Fruit fly (Drosophila melanogaster) whole organism, embryonic: ENCODE measurements around the gene CG34136.

Source experiments
- Antp ChIP-seq: fragments of 200-800 bp; sonication (Bioruptor generic); optimal IDR thresholded peaks from 3 replicates; lab custom pipeline; 2016; ENCODE audit warnings: missing biosample characterization, missing genetic modification characterization
- Atf3 ChIP-seq: fragments of 200-800 bp; sonication (Bioruptor generic); optimal IDR thresholded peaks from 3 replicates; lab custom pipeline; 2016; ENCODE audit warnings: missing biosample characterization, missing genetic modification characterization
- CG10209 ChIP-seq: fragments of 200-800 bp; sonication (Bioruptor generic); optimal IDR thresholded peaks from 3 replicates; lab custom pipeline; 2017; ENCODE audit warnings: missing biosample characterization, mild to moderate bottlenecking, missing genetic modification characterization, missing genetic modification reagents
- CG10565 ChIP-seq: fragments of 200-800 bp; sonication (Bioruptor generic); optimal IDR thresholded peaks from 3 replicates; lab custom pipeline; 2016; ENCODE audit warnings: missing biosample characterization, mild to moderate bottlenecking, missing genetic modification characterization
- CG10979 ChIP-seq: fragments of 200-800 bp; sonication (Bioruptor generic); optimal IDR thresholded peaks from 2 replicates; lab custom pipeline; 2018; ENCODE audit warnings: missing biosample characterization, mild to moderate bottlenecking, missing genetic modification characterization, moderate library complexity
- CG15073 ChIP-seq: fragments of 200-800 bp; sonication (Bioruptor generic); optimal IDR thresholded peaks from 2 replicates; lab custom pipeline; 2016; ENCODE audit warnings: missing biosample characterization, missing genetic modification characterization
- CG15601 ChIP-seq: fragments of 200-800 bp; sonication (Bioruptor generic); optimal IDR thresholded peaks from 3 replicates; lab custom pipeline; 2019; ENCODE audit warnings: missing biosample characterization, mild to moderate bottlenecking, missing genetic modification characterization, moderate library complexity
- CG2116 ChIP-seq: fragments of 200-800 bp; sonication (Bioruptor generic); optimal IDR thresholded peaks from 3 replicates; lab custom pipeline; 2018; ENCODE audit warnings: missing biosample characterization, mild to moderate bottlenecking, missing genetic modification characterization
- CG30403 ChIP-seq: fragments of 200-800 bp; sonication (Bioruptor generic); optimal IDR thresholded peaks from 3 replicates; lab custom pipeline; 2016; ENCODE audit warnings: missing biosample characterization, missing genetic modification characterization
- CG31388 ChIP-seq: fragments of 200-800 bp; sonication (Bioruptor generic); optimal IDR thresholded peaks from 2 replicates; lab custom pipeline; 2016; ENCODE audit warnings: missing biosample characterization, missing genetic modification characterization
- CG33557 ChIP-seq: fragments of 200-800 bp; sonication (Bioruptor generic); optimal IDR thresholded peaks from 2 replicates; lab custom pipeline; 2019; ENCODE audit warnings: missing biosample characterization, mild to moderate bottlenecking, missing genetic modification characterization, moderate library complexity
- CG6813 ChIP-seq: fragments of 200-800 bp; sonication (Bioruptor generic); optimal IDR thresholded peaks from 2 replicates; lab custom pipeline; 2017; ENCODE audit warnings: missing biosample characterization, missing genetic modification characterization, mild to moderate bottlenecking, moderate library complexity, missing genetic modification reagents
- CG7271 ChIP-seq: fragments of 200-800 bp; sonication (Bioruptor generic); optimal IDR thresholded peaks from 2 replicates; lab custom pipeline; 2018; ENCODE audit warnings: missing biosample characterization, mild to moderate bottlenecking, missing genetic modification characterization, moderate library complexity
- CG7357 ChIP-seq: fragments of 200-800 bp; sonication (Bioruptor generic); IDR thresholded peaks from 3 replicates; pipeline ENCODE4 v1.3.6; 2022; ENCODE audit warnings: missing biosample characterization, missing genetic modification characterization
- CG9797 ChIP-seq: fragments of 200-800 bp; sonication (Bioruptor generic); optimal IDR thresholded peaks from 3 replicates; lab custom pipeline; 2018; ENCODE audit warnings: missing biosample characterization, mild to moderate bottlenecking, missing genetic modification characterization
- CG9876 ChIP-seq: fragments of 200-800 bp; sonication (Bioruptor generic); optimal IDR thresholded peaks from 2 replicates; lab custom pipeline; 2016; ENCODE audit warnings: missing biosample characterization, missing genetic modification characterization
- CG9932 ChIP-seq: fragments of 200-800 bp; sonication (Bioruptor generic); IDR thresholded peaks from 2 replicates; pipeline ENCODE4 v1.3.6; 2022; ENCODE audit warnings: missing biosample characterization, missing genetic modification characterization
- D ChIP-seq, 2 experiments: fragments of 200-800 bp in 1 of 2; fragments of >200 bp in 1 of 2; sonication (Bioruptor generic) in 1 of 2; optimal IDR thresholded peaks; 2 replicates in 1 of 2; 3 replicates in 1 of 2; lab custom pipeline; 2017; ENCODE audit warnings: mild to moderate bottlenecking in 1 of 2, missing biosample characterization in 1 of 2, missing genetic modification characterization in 1 of 2, missing genetic modification reagents in 1 of 2
- Dll ChIP-seq: fragments of 200-800 bp; sonication (Bioruptor generic); IDR thresholded peaks from 4 replicates; pipeline ENCODE4 v1.3.6; 2022; ENCODE audit warnings: missing biosample characterization, missing genetic modification characterization; ENCODE audit not compliant: partially characterized antibody
- HHEX ChIP-seq: fragments of 200-800 bp; sonication (Bioruptor generic); optimal IDR thresholded peaks from 3 replicates; lab custom pipeline; 2017; ENCODE audit warnings: missing biosample characterization, mild to moderate bottlenecking, missing genetic modification characterization, missing genetic modification reagents
- HLH3B ChIP-seq: fragments of 200-800 bp; sonication (Bioruptor generic); IDR thresholded peaks from 2 replicates; pipeline ENCODE4 v1.3.6; 2022; ENCODE audit warnings: missing biosample characterization, missing genetic modification characterization
- Hmx ChIP-seq: fragments of 200-800 bp; sonication (Bioruptor generic); optimal IDR thresholded peaks from 2 replicates; lab custom pipeline; 2016; ENCODE audit warnings: missing biosample characterization, missing genetic modification characterization
- Lhr ChIP-seq: fragments of 200-800 bp; sonication (Bioruptor generic); optimal IDR thresholded peaks from 3 replicates; lab custom pipeline; 2017; ENCODE audit warnings: mild to moderate bottlenecking, missing biosample characterization, missing genetic modification reagents, missing genetic modification characterization
- MTF-1 ChIP-seq: fragments of 200-800 bp; sonication (Bioruptor generic); optimal IDR thresholded peaks from 2 replicates; lab custom pipeline; 2018; ENCODE audit warnings: missing biosample characterization, mild to moderate bottlenecking, missing genetic modification characterization, borderline replicate concordance
- Nf-YC ChIP-seq: fragments of 200-800 bp; optimal IDR thresholded peaks from 3 replicates; lab custom pipeline; 2019; ENCODE audit warnings: missing biosample characterization, mild to moderate bottlenecking, missing genetic modification characterization, moderate library complexity
- Rfx ChIP-seq: fragments of 200-800 bp; sonication (Bioruptor generic); IDR thresholded peaks from 2 replicates; pipeline ENCODE4 v1.3.6; 2022; ENCODE audit warnings: missing biosample characterization, missing genetic modification characterization
- Taf1 ChIP-seq: fragments of 200-800 bp; sonication (Bioruptor generic); IDR thresholded peaks from 2 replicates; pipeline ENCODE4 v1.3.6; 2022; ENCODE audit warnings: missing biosample characterization, missing genetic modification characterization
- bab2 ChIP-seq: fragments of 200-800 bp; sonication (Bioruptor generic); optimal IDR thresholded peaks from 2 replicates; lab custom pipeline; 2016; ENCODE audit warnings: missing biosample characterization, missing genetic modification characterization
- bsh ChIP-seq, 2 experiments: fragments of 200-800 bp; sonication (Bioruptor generic); optimal IDR thresholded peaks; 2 replicates each; lab custom pipeline; 2017 to 2018; ENCODE audit warnings: mild to moderate bottlenecking in 2 of 2, missing biosample characterization in 2 of 2, missing genetic modification characterization in 2 of 2, moderate library complexity in 1 of 2
- cad ChIP-seq: fragments of >200 bp; optimal IDR thresholded peaks from 2 replicates; lab custom pipeline; 2017; ENCODE audit warnings: missing biosample characterization, missing genetic modification characterization
- chinmo ChIP-seq: fragments of 200-800 bp; sonication (Bioruptor generic); IDR thresholded peaks from 4 replicates; pipeline ENCODE4 v1.3.6; 2022; ENCODE audit warnings: missing biosample characterization, missing genetic modification characterization; ENCODE audit not compliant: partially characterized antibody
- dan ChIP-seq: fragments of 200-800 bp; sonication (Bioruptor generic); IDR thresholded peaks from 2 replicates; pipeline ENCODE4 v1.3.6; 2022; ENCODE audit warnings: missing biosample characterization, missing genetic modification characterization
- dimm ChIP-seq: fragments of 200-800 bp; sonication (Bioruptor generic); IDR thresholded peaks from 2 replicates; pipeline ENCODE4 v1.3.6; 2022; ENCODE audit warnings: missing biosample characterization, missing genetic modification characterization
- dpn ChIP-seq, 2 experiments: fragments of 200-800 bp; sonication (Bioruptor generic); optimal IDR thresholded peaks; 3 replicates each; lab custom pipeline; 2016; ENCODE audit warnings: missing biosample characterization in 2 of 2, missing genetic modification characterization in 2 of 2
- fd64A ChIP-seq: fragments of 200-800 bp; sonication (Bioruptor generic); optimal IDR thresholded peaks from 3 replicates; lab custom pipeline; 2018; ENCODE audit warnings: missing biosample characterization, mild to moderate bottlenecking, missing genetic modification characterization
- fru ChIP-seq: fragments of >200 bp; optimal IDR thresholded peaks from 2 replicates; lab custom pipeline; 2017
- gcm2 ChIP-seq: fragments of 200-800 bp; sonication (Bioruptor generic); optimal IDR thresholded peaks from 2 replicates; lab custom pipeline; 2016; ENCODE audit warnings: missing biosample characterization, missing genetic modification characterization
- hbn ChIP-seq: fragments of 200-800 bp; sonication (Bioruptor generic); IDR thresholded peaks from 2 replicates; pipeline ENCODE4 v1.3.6; 2022; ENCODE audit warnings: missing biosample characterization, missing genetic modification characterization; ENCODE audit not compliant: partially characterized antibody
- hth ChIP-seq: fragments of >200 bp; optimal IDR thresholded peaks from 2 replicates; lab custom pipeline; 2017; ENCODE audit warnings: inconsistent platforms
- ind ChIP-seq: fragments of 200-800 bp; sonication (Bioruptor generic); optimal IDR thresholded peaks from 3 replicates; lab custom pipeline; 2016; ENCODE audit warnings: missing biosample characterization, missing genetic modification characterization
- klu ChIP-seq: fragments of 200-800 bp; sonication (Bioruptor generic); IDR thresholded peaks from 2 replicates; pipeline ENCODE4 v1.3.6; 2022; ENCODE audit warnings: missing biosample characterization, missing genetic modification characterization
- org-1 ChIP-seq: fragments of 200-800 bp; sonication (Bioruptor generic); optimal IDR thresholded peaks from 2 replicates; lab custom pipeline; 2017; ENCODE audit warnings: missing biosample characterization, missing genetic modification characterization
- pho ChIP-seq: fragments of 200-800 bp; sonication (Bioruptor generic); optimal IDR thresholded peaks from 2 replicates; lab custom pipeline; 2016; ENCODE audit warnings: missing biosample characterization, missing genetic modification characterization
- phol ChIP-seq: fragments of 200-800 bp; sonication (Bioruptor generic); optimal IDR thresholded peaks from 3 replicates; lab custom pipeline; 2018; ENCODE audit warnings: missing biosample characterization, mild to moderate bottlenecking, missing genetic modification characterization, moderate library complexity
- rib ChIP-seq: fragments of 200-800 bp; sonication (Bioruptor generic); IDR thresholded peaks from 2 replicates; pipeline ENCODE4 v1.3.6; 2022; ENCODE audit warnings: missing biosample characterization, missing genetic modification characterization
- ro ChIP-seq: fragments of 200-800 bp; sonication (Bioruptor generic); IDR thresholded peaks from 2 replicates; pipeline ENCODE4 v1.3.6; 2022; ENCODE audit warnings: missing biosample characterization, missing genetic modification characterization
- salm ChIP-seq: fragments of 200-800 bp; sonication (Bioruptor generic); optimal IDR thresholded peaks from 2 replicates; lab custom pipeline; 2018; ENCODE audit warnings: missing biosample characterization, mild to moderate bottlenecking, missing genetic modification characterization
- slbo ChIP-seq: fragments of 200-800 bp; sonication (Bioruptor generic); IDR thresholded peaks from 2 replicates; pipeline ENCODE4 v1.3.6; 2022; ENCODE audit warnings: missing biosample characterization, missing genetic modification characterization
- slp2 ChIP-seq: fragments of 200-800 bp; sonication (Bioruptor generic); optimal IDR thresholded peaks from 2 replicates; lab custom pipeline; 2016; ENCODE audit warnings: missing biosample characterization, missing genetic modification characterization
- sqz ChIP-seq: fragments of 200-800 bp; sonication (Bioruptor generic); optimal IDR thresholded peaks from 3 replicates; lab custom pipeline; 2018; ENCODE audit warnings: missing biosample characterization, mild to moderate bottlenecking, missing genetic modification characterization
- vvl ChIP-seq: fragments of 200-800 bp; sonication (Bioruptor generic); IDR thresholded peaks from 2 replicates; pipeline ENCODE4 v1.3.6; 2022; ENCODE audit warnings: missing biosample characterization, missing genetic modification characterization

The CG34136 gene

DNA sequence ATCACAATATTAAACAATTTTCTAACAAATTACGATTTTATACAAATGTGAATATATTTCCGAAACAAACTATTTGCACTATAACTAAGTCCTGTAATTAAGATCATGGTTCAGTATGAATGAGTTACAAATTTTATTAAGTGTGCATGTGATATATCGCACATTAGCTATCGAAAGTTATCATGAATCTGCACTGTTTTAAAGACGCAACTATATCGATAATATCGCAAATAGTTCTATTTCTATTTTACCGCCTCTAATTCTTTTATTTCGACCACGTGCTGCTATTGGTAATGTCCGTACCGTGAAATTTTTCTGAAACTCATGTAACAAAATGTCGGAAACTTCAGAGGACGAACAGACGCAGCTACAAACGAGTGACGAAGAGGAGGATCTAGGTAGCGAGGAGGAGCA, 46.3 kb downstream of the CG34136 start, which contains the start of gene pths (continued):
- TF ChIP-seq cad (GFP tag; lab: Kevin White, UChicago), result no peak
- peak; percentile 70; the same call in 3 of the 4 replicates for TF ChIP-seq Dll (GFP tag; lab: Robert Waterston, UW)
- no peak for TF ChIP-seq CG7271 (tag; lab: Kevin White, UChicago)
- no peak for TF ChIP-seq Nf-YC (tag; lab: Kevin White, UChicago)
- peak; percentile 77 for TF ChIP-seq Rfx
- no peak for TF ChIP-seq HHEX
- peak; percentile 75 for TF ChIP-seq slbo
- TF ChIP-seq hth, result no peak
- TF ChIP-seq dan (GFP tag; lab: Robert Waterston, UW), result no peak
- TF ChIP-seq sqz (GFP tag; lab: Kevin White, UChicago), result no peak
- no peak for TF ChIP-seq Taf1 (GFP tag; lab: Robert Waterston, UW)
- no peak; the same call in 1 of the 2 replicates for TF ChIP-seq vvl
- peak; percentile 82 for TF ChIP-seq CG9932 (GFP tag; lab: Robert Waterston, UW)
- 0 out of 2 replicates have a peak, but pooled peaks have one; percentile 4 for TF ChIP-seq HLH3B (GFP tag; lab: Robert Waterston, UW)
- no peak for TF ChIP-seq CG31388 (GFP tag; lab: Kevin White, UChicago)
- TF ChIP-seq CG9797 (GFP tag; lab: Kevin White, UChicago), result peak; percentile 8
- TF ChIP-seq Lhr (GFP tag; lab: Kevin White, UChicago), result peak; percentile 83
- no peak for TF ChIP-seq CG6813
- no peak for TF ChIP-seq bsh (GFP tag; optimal IDR thresholded peaks at IDR 0.05; lab: Kevin White, UChicago)
- TF ChIP-seq rib, result no peak
- TF ChIP-seq fru (lab: Kevin White, UChicago), result no peak
- no peak for TF ChIP-seq CG15601
- TF ChIP-seq D (optimal IDR thresholded peaks at IDR 0.05; lab: Kevin White, UChicago), result no peak
- no peak for TF ChIP-seq D (GFP tag; optimal IDR thresholded peaks at IDR 0.05; lab: Kevin White, UChicago)
- no peak for TF ChIP-seq Hmx (GFP tag; lab: Kevin White, UChicago)
- no peak for TF ChIP-seq chinmo (GFP tag; lab: Robert Waterston, UW)
- no peak for TF ChIP-seq CG15073 (GFP tag; lab: Kevin White, UChicago)
- peak; percentile 68 for TF ChIP-seq pho
- TF ChIP-seq klu (GFP tag; lab: Robert Waterston, UW), result peak; percentile 11; the same call in 1 of the 2 replicates
- TF ChIP-seq org-1 (GFP tag; lab: Kevin White, UChicago), result no peak
- peak; percentile 15 to 65 for TF ChIP-seq dpn (GFP tag; optimal IDR thresholded peaks at IDR 0.05; lab: Kevin White, UChicago)
- TF ChIP-seq hbn (GFP tag; lab: Robert Waterston, UW), result peak; percentile 79
- TF ChIP-seq CG33557 (GFP tag; lab: Kevin White, UChicago), result no peak
- peak; percentile 11 for TF ChIP-seq slp2 (GFP tag; lab: Kevin White, UChicago)
- TF ChIP-seq MTF-1, result no peak
- TF ChIP-seq phol (tag; lab: Kevin White, UChicago), result peak; percentile 67
- no peak for TF ChIP-seq dimm (GFP tag; lab: Robert Waterston, UW)
- no peak for TF ChIP-seq salm (tag; lab: Kevin White, UChicago)
- TF ChIP-seq CG9876 (GFP tag; lab: Kevin White, UChicago), result peak; percentile 49
- peak; percentile 61 for TF ChIP-seq ind (GFP tag; lab: Kevin White, UChicago)
- peak; percentile 35 for TF ChIP-seq bab2 (GFP tag; lab: Kevin White, UChicago)
- no peak for TF ChIP-seq fd64A
- no peak for TF ChIP-seq Atf3 (GFP tag; lab: Kevin White, UChicago)
- no peak for TF ChIP-seq ro (GFP tag; lab: Robert Waterston, UW)
- peak; percentile 64 for TF ChIP-seq CG30403 (GFP tag; lab: Kevin White, UChicago)
- TF ChIP-seq CG10209, result no peak
- peak; percentile 100 for TF ChIP-seq CG7357 (GFP tag; lab: Robert Waterston, UW)
- TF ChIP-seq CG2116, result peak; percentile 96
- TF ChIP-seq gcm2, result no peak
- no peak for TF ChIP-seq CG10565
- peak; percentile 40 for TF ChIP-seq Antp (GFP tag; lab: Kevin White, UChicago)
- TF ChIP-seq CG10979 (tag; lab: Kevin White, UChicago), result no peak
